Worm (Caenorhabditis elegans): ENCODE measurements around the gene K10C2.7.

Gene K10C2.7

DNA sequence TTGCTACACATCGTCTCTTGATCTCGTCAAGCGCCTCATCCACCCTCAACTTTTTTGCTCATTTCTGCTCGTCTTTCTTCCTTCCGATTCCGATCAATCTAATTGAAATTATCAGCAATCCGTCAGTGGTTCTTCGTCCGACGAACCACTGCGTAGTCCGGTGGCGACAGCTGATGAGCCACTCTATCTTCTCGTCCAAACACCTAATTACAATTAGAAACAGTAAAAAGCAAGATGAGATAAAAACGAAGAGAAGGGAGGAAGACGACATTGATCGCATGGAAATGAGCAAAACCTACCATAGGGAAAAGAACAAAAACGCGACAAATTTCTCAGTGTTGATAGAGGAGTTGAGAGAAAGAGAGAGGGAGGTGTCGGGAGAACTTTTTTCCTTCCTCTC, 43.8 kb downstream of the K10C2.7 start:
- TF ChIP-seq alr-1 (tag; optimal IDR thresholded peaks at IDR 0.05; ENCODE audit: borderline replicate concordance) (no peak), C34B4.2 (tag; optimal IDR thresholded peaks at IDR 0.05) (no peak), xbp-1 (tag; optimal IDR thresholded peaks at IDR 0.05) (no peak), irx-1 (tag; optimal IDR thresholded peaks at IDR 0.05) (no peak), nhr-77 (tag; optimal IDR thresholded peaks at IDR 0.05) (no peak), elt-3 (tag; optimal IDR thresholded peaks at IDR 0.05) (no peak), zag-1 (tag; optimal IDR thresholded peaks at IDR 0.05) (no peak), fos-1 (tag; optimal IDR thresholded peaks at IDR 0.05) (no peak), efl-3 (GFP tag; optimal IDR thresholded peaks at IDR 0.05) (no peak), fkh-4 (tag; optimal IDR thresholded peaks at IDR 0.05; ENCODE audit: borderline replicate concordance) (no peak), tbx-2 (tag; optimal IDR thresholded peaks at IDR 0.05) (no peak), nhr-90 (tag; optimal IDR thresholded peaks at IDR 0.05; ENCODE audit: poor library complexity) (no peak), rnt-1 (tag; optimal IDR thresholded peaks at IDR 0.05) (peak; percentile 57), skn-1 (tag; optimal IDR thresholded peaks at IDR 0.05) (no peak), lin-14 (GFP tag; optimal IDR thresholded peaks at IDR 0.05) (peak; percentile 49), hlh-4 (tag; optimal IDR thresholded peaks at IDR 0.05) (no peak), aha-1 (tag; optimal IDR thresholded peaks at IDR 0.05) (no peak), pax-3 (tag; optimal IDR thresholded peaks at IDR 0.05) (no peak), nhr-71 (tag; optimal IDR thresholded peaks at IDR 0.05) (peak; percentile 17)

Data from whole organism, L1 larva.